Fruit fly (Drosophila melanogaster): Measurements from ENCODE around the gene Drak.
A peak's percentile ranks its signal among the peaks of the same experiment; 100 is the strongest.

Gene Drak

dm6 chrX:11518435-11518834, 25.5 kb downstream of the Drak start (continued):
- peak; percentile 56 for TF ChIP-seq nau (GFP tag; optimal IDR thresholded peaks at IDR 0.05)
- TF ChIP-seq cas (GFP tag; IDR thresholded peaks at IDR 0.05), result peak; percentile 67
- TF ChIP-seq CG17802 (tag; optimal IDR thresholded peaks at IDR 0.05), result no peak
- no peak for TF ChIP-seq CG17186 (GFP tag; optimal IDR thresholded peaks at IDR 0.05)
- TF ChIP-seq H15 (GFP tag; IDR thresholded peaks at IDR 0.05), result peak; percentile 73
- peak; percentile 45 for TF ChIP-seq CG10267 (tag; optimal IDR thresholded peaks at IDR 0.05)
- peak; percentile 8 for TF ChIP-seq jing (GFP tag; optimal IDR thresholded peaks at IDR 0.05)
- peak; percentile 34 for TF ChIP-seq Side (GFP tag; optimal IDR thresholded peaks at IDR 0.05)
- peak; percentile 34 for TF ChIP-seq Ets65A (GFP tag)
- no peak for TF ChIP-seq Hmx (GFP tag; optimal IDR thresholded peaks at IDR 0.05)
- TF ChIP-seq CG10209 (GFP tag; optimal IDR thresholded peaks at IDR 0.05), result peak; percentile 60
- TF ChIP-seq abd-A (tag; optimal IDR thresholded peaks at IDR 0.05), result no peak
- peak; percentile 53 for TF ChIP-seq org-1 (GFP tag; optimal IDR thresholded peaks at IDR 0.05)
- TF ChIP-seq lbe (GFP tag; optimal IDR thresholded peaks at IDR 0.05), result no peak
- peak; percentile 77 for TF ChIP-seq CG30403 (GFP tag; optimal IDR thresholded peaks at IDR 0.05)
- TF ChIP-seq sim (GFP tag; IDR thresholded peaks at IDR 0.05), result 0 out of 2 replicates have a peak, but pooled peaks have one; percentile 45
- peak; percentile 64 for TF ChIP-seq ATbp (GFP tag; optimal IDR thresholded peaks at IDR 0.05)
- TF ChIP-seq Aef1 (GFP tag; IDR thresholded peaks at IDR 0.05), result peak; percentile 88
- TF ChIP-seq wor (GFP tag; IDR thresholded peaks at IDR 0.05), result peak; percentile 41; the same call in 1 of the 2 replicates
- TF ChIP-seq CG14710 (tag; optimal IDR thresholded peaks at IDR 0.05), result peak; percentile 19
- TF ChIP-seq Doc2 (GFP tag; IDR thresholded peaks at IDR 0.05), result no peak
- no peak for TF ChIP-seq yki (optimal IDR thresholded peaks at IDR 0.05)
- TF ChIP-seq Oaz (GFP tag; IDR thresholded peaks at IDR 0.05), result peak; percentile 60; the same call in 1 of the 2 replicates
- TF ChIP-seq zen (tag; optimal IDR thresholded peaks at IDR 0.05), result peak; percentile 0
- no peak for TF ChIP-seq pan (optimal IDR thresholded peaks at IDR 0.05)
- TF ChIP-seq pan (GFP tag; optimal IDR thresholded peaks at IDR 0.05 in 1 of 2, IDR thresholded peaks at IDR 0.05 in 1 of 2), result peak in 1 of 2 experiments; percentile 91
- peak; percentile 55; the same call in 1 of the 2 replicates for TF ChIP-seq CG32767 (GFP tag; IDR thresholded peaks at IDR 0.05)
- peak; percentile 75 for TF ChIP-seq CG31224 (GFP tag; IDR thresholded peaks at IDR 0.05)
- TF ChIP-seq Nf-YB (GFP tag; optimal IDR thresholded peaks at IDR 0.05), result peak; percentile 1
- TF ChIP-seq CG13624 (GFP tag; optimal IDR thresholded peaks at IDR 0.05), result peak; percentile 5
- no peak for TF ChIP-seq CG3407 (GFP tag; optimal IDR thresholded peaks at IDR 0.05)
- no peak for TF ChIP-seq Tbp (GFP tag; optimal IDR thresholded peaks at IDR 0.05)
- TF ChIP-seq slbo (GFP tag; IDR thresholded peaks at IDR 0.05), result peak; percentile 92
- TF ChIP-seq luna (GFP tag; optimal IDR thresholded peaks at IDR 0.05), result no peak
- peak; percentile 78 for TF ChIP-seq HLH3B (GFP tag; IDR thresholded peaks at IDR 0.05)
- peak; percentile 80 for TF ChIP-seq CG3847 (GFP tag; IDR thresholded peaks at IDR 0.05)
- TF ChIP-seq CG15073 (GFP tag; optimal IDR thresholded peaks at IDR 0.05), result no peak
- TF ChIP-seq Sry-β (GFP tag; optimal IDR thresholded peaks at IDR 0.05), result no peak
- peak; percentile 37 to 56 for TF ChIP-seq Pdp1 (GFP tag; optimal IDR thresholded peaks at IDR 0.05)
- TF ChIP-seq CG5245 (GFP tag; optimal IDR thresholded peaks at IDR 0.05), result peak; percentile 52
- TF ChIP-seq MTF-1 (GFP tag; optimal IDR thresholded peaks at IDR 0.05; ENCODE audit: borderline replicate concordance), result peak; percentile 55
- peak; percentile 79 for TF ChIP-seq PHDP (tag; optimal IDR thresholded peaks at IDR 0.05)
- no peak for TF ChIP-seq CG2202 (tag; optimal IDR thresholded peaks at IDR 0.05)
- TF ChIP-seq sqz (GFP tag; optimal IDR thresholded peaks at IDR 0.05), result no peak
- peak; percentile 34 for TF ChIP-seq Chrac-16 (GFP tag; optimal IDR thresholded peaks at IDR 0.05)
- peak; percentile 74; the same call in 1 of the 2 replicates for TF ChIP-seq sens-2 (GFP tag; IDR thresholded peaks at IDR 0.05)
- no peak for TF ChIP-seq CG8478 (optimal IDR thresholded peaks at IDR 0.05)
- no peak for TF ChIP-seq disco-r (GFP tag; optimal IDR thresholded peaks at IDR 0.05)
- TF ChIP-seq CG2875 (GFP tag; optimal IDR thresholded peaks at IDR 0.05), result peak; percentile 51
- no peak for TF ChIP-seq p53 (GFP tag; optimal IDR thresholded peaks at IDR 0.05)
- TF ChIP-seq az2 (GFP tag; optimal IDR thresholded peaks at IDR 0.05), result peak; percentile 66
- TF ChIP-seq ase (GFP tag; IDR thresholded peaks at IDR 0.05), result peak; percentile 66; the same call in 1 of the 3 replicates

Measured in whole organism, embryonic.